Worm (Caenorhabditis elegans): Measurements from ENCODE around the gene nbs-1.
A peak's percentile ranks its signal among the peaks of the same experiment; 100 is the strongest.

Gene nbs-1

ce11 chrII:11101171-11101570 is 4.9 kb upstream of the nbs-1 start:
- TF ChIP-seq daf-16 (GFP tag; optimal IDR thresholded peaks at IDR 0.05) (no peak), daf-16 (tag; optimal IDR thresholded peaks at IDR 0.05) (no peak), unc-62 (GFP tag; optimal IDR thresholded peaks at IDR 0.05 in 1 of 2) (peak in 1 of 2 experiments; percentile 95), unc-62 (tag; optimal IDR thresholded peaks at IDR 0.05) (no peak)

DNA sequence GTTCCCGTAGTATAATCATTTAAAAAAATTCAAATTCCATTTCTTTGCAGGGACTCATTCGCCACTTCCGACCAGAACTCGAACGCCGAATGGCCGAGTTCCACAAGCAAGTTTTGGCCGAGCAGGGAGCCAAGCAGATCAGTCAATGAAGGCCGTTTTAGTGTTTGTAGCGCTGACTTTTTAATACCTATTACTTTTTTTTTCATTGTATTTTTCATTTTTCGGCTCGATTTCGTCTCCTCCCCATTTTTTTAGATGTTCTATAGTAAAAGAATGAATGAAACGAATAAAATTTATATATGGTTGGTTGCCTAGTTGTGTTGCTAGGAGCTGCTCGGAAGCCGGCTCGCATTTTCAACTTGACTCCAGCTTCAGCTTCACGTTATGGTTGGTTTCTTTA is 3.6 kb upstream of the nbs-1 start, which contains the start of gene C09H10.4:
C09H10.4 (plus strand) TSS at position 301 of the 400 bp plus-strand sequence.
- no peak for TF ChIP-seq rbr-2 (tag; optimal IDR thresholded peaks at IDR 0.05)
- TF ChIP-seq pha-4 (GFP tag; IDR thresholded peaks at IDR 0.05): 0 out of 2 replicates have a peak, but pooled peaks have one; percentile 11
- TF ChIP-seq pha-4 (tag; optimal IDR thresholded peaks at IDR 0.05): no peak
- peak in 1 of 2 experiments; percentile 36 for TF ChIP-seq unc-62 (GFP tag; optimal IDR thresholded peaks at IDR 0.05 in 1 of 2)
- TF ChIP-seq unc-62 (tag; optimal IDR thresholded peaks at IDR 0.05): no peak
- TF ChIP-seq gei-8 (GFP tag; optimal IDR thresholded peaks at IDR 0.05): no peak

ce11 chrII:11097154-11097887 is 1.0 kb upstream of the nbs-1 start, which contains the start of the genes rpl-36.A and nuo-1:
Gene rpl-36.A, minus strand, starts transcription at chrII:11097204.
Gene nuo-1, plus strand, starts transcription at chrII:11097837.
- TF ChIP-seq hlh-11 (tag; optimal IDR thresholded peaks at IDR 0.05) (peak; percentile 80), F37D6.2 (tag; optimal IDR thresholded peaks at IDR 0.05) (peak; percentile 27), ceh-20 (GFP tag; IDR thresholded peaks at IDR 0.05) (peak; percentile 43; the same call in 1 of the 2 replicates), nhr-28 (tag; optimal IDR thresholded peaks at IDR 0.05) (peak; percentile 48), nhr-48 (tag; optimal IDR thresholded peaks at IDR 0.05) (no peak), dve-1 (tag; optimal IDR thresholded peaks at IDR 0.05; ENCODE audit: insufficient read depth) (peak; percentile 71), Y48G9A.11 (GFP tag; IDR thresholded peaks at IDR 0.05) (peak; percentile 83), hmg-1.1 (GFP tag; IDR thresholded peaks at IDR 0.05) (peak; percentile 72), spr-1 (tag; optimal IDR thresholded peaks at IDR 0.05) (peak; percentile 20), nhr-25 (tag; optimal IDR thresholded peaks at IDR 0.05; ENCODE audit: borderline replicate concordance, insufficient read depth) (peak; percentile 9), lin-13 (GFP tag; optimal IDR thresholded peaks at IDR 0.05) (peak; percentile 54), madf-9 (GFP tag; conservative IDR thresholded peaks at IDR 0.05) (no peak), daf-16 (GFP tag; optimal IDR thresholded peaks at IDR 0.05) (no peak), daf-16 (tag; optimal IDR thresholded peaks at IDR 0.05) (peak; percentile 41), hif-1 (tag; optimal IDR thresholded peaks at IDR 0.05) (peak in 1 of 2 experiments; percentile 74), T26A8.4 (GFP tag; IDR thresholded peaks at IDR 0.05) (no peak), rbr-2 (tag; optimal IDR thresholded peaks at IDR 0.05) (peak; percentile 57), F10B5.3 (tag; optimal IDR thresholded peaks at IDR 0.05) (no peak), mdl-1 (tag; optimal IDR thresholded peaks at IDR 0.05) (peak in 1 of 2 experiments; percentile 27), egl-27 (tag; optimal IDR thresholded peaks at IDR 0.05) (no peak), nhr-77 (tag; optimal IDR thresholded peaks at IDR 0.05) (peak; percentile 86), unc-130 (GFP tag; optimal IDR thresholded peaks at IDR 0.05) (peak; percentile 50), nhr-76 (tag; optimal IDR thresholded peaks at IDR 0.05) (no peak), unc-62 (GFP tag; optimal IDR thresholded peaks at IDR 0.05 in 1 of 2) (peak in 1 of 2 experiments; percentile 50), unc-62 (tag; optimal IDR thresholded peaks at IDR 0.05) (no peak), mes-2 (tag; optimal IDR thresholded peaks at IDR 0.05; ENCODE audit: poor library complexity, severe bottlenecking) (peak; percentile 86), pha-4 (GFP tag; IDR thresholded peaks at IDR 0.05) (no peak), pha-4 (tag; optimal IDR thresholded peaks at IDR 0.05) (peak; percentile 12), tra-1 (GFP tag; IDR thresholded peaks at IDR 0.05) (no peak), mxl-3 (GFP tag; optimal IDR thresholded peaks at IDR 0.05) (peak; percentile 36), hlh-30 (tag; optimal IDR thresholded peaks at IDR 0.05; ENCODE audit: insufficient read depth) (peak; percentile 76), fkh-10 (GFP tag; optimal IDR thresholded peaks at IDR 0.05) (peak; percentile 1), lsy-2 (tag; optimal IDR thresholded peaks at IDR 0.05) (peak; percentile 91 to 99), nhr-102 (tag; optimal IDR thresholded peaks at IDR 0.05) (peak; percentile 22), aha-1 (tag) (peak; percentile 58), dmd-6 (GFP tag; IDR thresholded peaks at IDR 0.05) (peak; percentile 49), dpl-1 (GFP tag; optimal IDR thresholded peaks at IDR 0.05) (peak; percentile 83), ZK546.5 (tag; optimal IDR thresholded peaks at IDR 0.05) (peak in 1 of 2 experiments; percentile 6), php-3 (GFP tag; IDR thresholded peaks at IDR 0.05) (no peak), lin-38 (GFP tag; IDR thresholded peaks at IDR 0.05) (peak; percentile 78), duxl-1 (tag; optimal IDR thresholded peaks at IDR 0.05; ENCODE audit: poor library complexity) (peak; percentile 33), T20F7.1 (GFP tag; optimal IDR thresholded peaks at IDR 0.05) (peak; percentile 96)
